Fruit fly (Drosophila melanogaster) whole organism, prepupa: ENCODE data around the gene Cdep.

Source experiments
- CG11902 ChIP-seq: fragments of 200-800 bp; sonication (Bioruptor generic); optimal IDR thresholded peaks from 3 replicates; lab custom pipeline; 2016; ENCODE audit warnings: missing biosample characterization, missing genetic modification characterization
- CG1621 ChIP-seq: fragments of 200-800 bp; sonication (Bioruptor generic); optimal IDR thresholded peaks from 3 replicates; lab custom pipeline; 2018; ENCODE audit warnings: missing biosample characterization, mild to moderate bottlenecking, missing genetic modification characterization
- CG8319 ChIP-seq: fragments of 200-800 bp; sonication (Bioruptor generic); optimal IDR thresholded peaks from 3 replicates; lab custom pipeline; 2016; ENCODE audit warnings: missing biosample characterization, missing genetic modification characterization
- Hr39 ChIP-seq: fragments of 200-800 bp; sonication (Bioruptor generic); optimal IDR thresholded peaks from 2 replicates; lab custom pipeline; 2016; ENCODE audit warnings: missing biosample characterization, missing genetic modification characterization
- Lpt ChIP-seq: fragments of 200-800 bp; sonication (Bioruptor generic); optimal IDR thresholded peaks from 3 replicates; lab custom pipeline; 2016; ENCODE audit warnings: missing biosample characterization, missing genetic modification characterization
- fd85E ChIP-seq: fragments of 200-800 bp; sonication (Bioruptor generic); optimal IDR thresholded peaks from 3 replicates; lab custom pipeline; 2016; ENCODE audit warnings: missing biosample characterization, missing genetic modification characterization
- pdm3 ChIP-seq: fragments of 200-800 bp; sonication (Bioruptor generic); optimal IDR thresholded peaks from 3 replicates; lab custom pipeline; 2016; ENCODE audit warnings: missing biosample characterization, missing genetic modification characterization

- TF ChIP-seq CG8319 (GFP tag; lab: Kevin White, UChicago) (no peak), CG11902 (GFP tag; lab: Kevin White, UChicago) (no peak), Hr39 (GFP tag; lab: Kevin White, UChicago) (no peak), CG1621 (tag; lab: Kevin White, UChicago) (no peak), pdm3 (GFP tag; lab: Kevin White, UChicago) (no peak), fd85E (GFP tag; lab: Kevin White, UChicago) (no peak), Lpt (GFP tag; lab: Kevin White, UChicago) (no peak)
These were observed 84.3 kb downstream of the Cdep start for dm6 chr3R:4994659-4995058.
